Fruit fly (Drosophila melanogaster) whole organism, embryonic: ENCODE results near the gene JMJD5.

Experiments
- Ada2b ChIP-seq: fragments of 200-800 bp; sonication (Bioruptor generic); IDR thresholded peaks from 2 replicates; pipeline ENCODE4 v1.3.6; 2022; ENCODE audit warnings: missing biosample characterization, missing genetic modification characterization
- B-H1 ChIP-seq: fragments of 200-800 bp; sonication (Bioruptor generic); IDR thresholded peaks from 3 replicates; pipeline ENCODE4 v1.3.6; 2022; ENCODE audit warnings: missing biosample characterization, missing genetic modification characterization
- B-H2 ChIP-seq: fragments of 200-800 bp; sonication (Bioruptor generic); optimal IDR thresholded peaks from 2 replicates; lab custom pipeline; 2018; ENCODE audit warnings: missing biosample characterization, mild to moderate bottlenecking, missing genetic modification characterization
- CG10543 ChIP-seq: fragments of 200-800 bp; sonication (Bioruptor generic); optimal IDR thresholded peaks from 3 replicates; lab custom pipeline; 2017; ENCODE audit warnings: missing biosample characterization, mild to moderate bottlenecking, missing genetic modification characterization, moderate library complexity
- CG12769 ChIP-seq: fragments of 200-800 bp; sonication (Bioruptor generic); optimal IDR thresholded peaks from 2 replicates; lab custom pipeline; 2019; ENCODE audit warnings: missing biosample characterization, mild to moderate bottlenecking, missing genetic modification characterization, moderate library complexity
- CG13287 ChIP-seq: fragments of 200-800 bp; sonication (Bioruptor generic); IDR thresholded peaks from 2 replicates; pipeline ENCODE4 v1.3.6; 2022; ENCODE audit warnings: missing biosample characterization, missing genetic modification characterization; ENCODE audit not compliant: partially characterized antibody
- CG14014 ChIP-seq: fragments of 200-800 bp; sonication (Bioruptor generic); IDR thresholded peaks from 2 replicates; pipeline ENCODE4 v1.3.6; 2022; ENCODE audit warnings: missing biosample characterization, missing genetic modification characterization
- CG14965 ChIP-seq: fragments of 200-800 bp; sonication (Bioruptor generic); optimal IDR thresholded peaks from 2 replicates; lab custom pipeline; 2016; ENCODE audit warnings: missing biosample characterization, missing genetic modification characterization, borderline replicate concordance
- CG15514 ChIP-seq: fragments of 200-800 bp; sonication (Bioruptor generic); optimal IDR thresholded peaks from 3 replicates; lab custom pipeline; 2017; ENCODE audit warnings: missing biosample characterization, missing genetic modification characterization, mild to moderate bottlenecking, moderate library complexity, missing genetic modification reagents
- CG17328 ChIP-seq: fragments of 200-800 bp; sonication (Bioruptor generic); IDR thresholded peaks from 2 replicates; pipeline ENCODE4 v1.3.6; 2022; ENCODE audit warnings: missing biosample characterization, missing genetic modification characterization
- CG18262 ChIP-seq: fragments of 200-800 bp; optimal IDR thresholded peaks from 3 replicates; lab custom pipeline; 2019; ENCODE audit warnings: missing biosample characterization, mild to moderate bottlenecking, missing genetic modification characterization, moderate library complexity
- CG18619 ChIP-seq: fragments of 200-800 bp; sonication (Bioruptor generic); optimal IDR thresholded peaks from 3 replicates; lab custom pipeline; 2017; ENCODE audit warnings: missing biosample characterization, mild to moderate bottlenecking, missing genetic modification characterization
- CG18764 ChIP-seq: fragments of 200-800 bp; sonication (Bioruptor generic); optimal IDR thresholded peaks from 3 replicates; lab custom pipeline; 2016; ENCODE audit warnings: missing biosample characterization, missing genetic modification characterization
- CG3838 ChIP-seq: fragments of 200-800 bp; sonication (Bioruptor generic); optimal IDR thresholded peaks from 3 replicates; lab custom pipeline; 2016; ENCODE audit warnings: missing biosample characterization, missing genetic modification characterization
- CG4328 ChIP-seq: fragments of 200-800 bp; sonication (Bioruptor generic); optimal IDR thresholded peaks from 3 replicates; lab custom pipeline; 2017; ENCODE audit warnings: missing biosample characterization, missing genetic modification reagents, missing genetic modification characterization
- CG6175 ChIP-seq: fragments of 200-800 bp; sonication (Bioruptor generic); IDR thresholded peaks from 3 replicates; pipeline ENCODE4 v1.3.6; 2022; ENCODE audit warnings: missing biosample characterization, missing genetic modification characterization
- CG6791 ChIP-seq: fragments of 200-800 bp; sonication (Bioruptor generic); IDR thresholded peaks from 3 replicates; pipeline ENCODE4 v1.3.6; 2022; ENCODE audit warnings: missing biosample characterization, missing genetic modification characterization; ENCODE audit not compliant: partially characterized antibody
- CG8765 ChIP-seq: fragments of 200-800 bp; sonication (Bioruptor generic); IDR thresholded peaks from 2 replicates; pipeline ENCODE4 v1.3.6; 2022; ENCODE audit warnings: missing biosample characterization, missing genetic modification characterization
- CG8944 ChIP-seq: fragments of 200-800 bp; sonication (Bioruptor generic); optimal IDR thresholded peaks from 3 replicates; lab custom pipeline; 2016; ENCODE audit warnings: missing biosample characterization, missing genetic modification characterization
- CG9437 ChIP-seq: fragments of 200-800 bp; sonication (Bioruptor generic); optimal IDR thresholded peaks from 2 replicates; lab custom pipeline; 2018; ENCODE audit warnings: missing biosample characterization, mild to moderate bottlenecking, missing genetic modification characterization
- CG9609 ChIP-seq: fragments of 200-800 bp; sonication (Bioruptor generic); optimal IDR thresholded peaks from 3 replicates; lab custom pipeline; 2016; ENCODE audit warnings: missing biosample characterization, missing genetic modification characterization
- CG9932 ChIP-seq: fragments of 200-800 bp; sonication (Bioruptor generic); IDR thresholded peaks from 2 replicates; pipeline ENCODE4 v1.3.6; 2022; ENCODE audit warnings: missing biosample characterization, missing genetic modification characterization
- CTCF ChIP-seq: fragments of 200-800 bp; sonication (Bioruptor generic); optimal IDR thresholded peaks from 2 replicates; lab custom pipeline; 2017; ENCODE audit warnings: missing biosample characterization, mild to moderate bottlenecking, missing genetic modification characterization, moderate library complexity
- Dbx ChIP-seq: fragments of 200-800 bp; sonication (Bioruptor generic); IDR thresholded peaks from 3 replicates; pipeline ENCODE4 v1.3.6; 2022; ENCODE audit warnings: missing biosample characterization, missing genetic modification characterization
- Drgx ChIP-seq: fragments of 200-800 bp; sonication (Bioruptor generic); IDR thresholded peaks from 2 replicates; pipeline ENCODE4 v1.3.6; 2022; ENCODE audit warnings: missing biosample characterization, missing genetic modification characterization
- Elba2 ChIP-seq: fragments of 200-800 bp; sonication (Bioruptor generic); optimal IDR thresholded peaks from 3 replicates; lab custom pipeline; 2016; ENCODE audit warnings: missing biosample characterization, missing genetic modification characterization
- GATAe ChIP-seq: fragments of 200-800 bp; sonication (Bioruptor generic); conservative IDR thresholded peaks from 2 replicates; pipeline ENCODE4 v1.3.6; 2022; ENCODE audit warnings: missing biosample characterization, missing genetic modification characterization
- H2.0 ChIP-seq: fragments of 200-800 bp; sonication (Bioruptor generic); IDR thresholded peaks from 2 replicates; pipeline ENCODE4 v1.3.6; 2022; ENCODE audit warnings: missing biosample characterization, missing genetic modification characterization
- HmgD ChIP-seq: fragments of 200-800 bp; sonication (Bioruptor generic); optimal IDR thresholded peaks from 3 replicates; lab custom pipeline; 2016; ENCODE audit warnings: missing biosample characterization, missing genetic modification characterization
- Hsf ChIP-seq: fragments of 200-800 bp; sonication (Bioruptor generic); optimal IDR thresholded peaks from 3 replicates; lab custom pipeline; 2016; ENCODE audit warnings: missing biosample characterization, missing genetic modification characterization
- Rfx ChIP-seq: fragments of 200-800 bp; sonication (Bioruptor generic); IDR thresholded peaks from 2 replicates; pipeline ENCODE4 v1.3.6; 2022; ENCODE audit warnings: missing biosample characterization, missing genetic modification characterization
- Sin3A ChIP-seq: fragments of >200 bp; optimal IDR thresholded peaks from 2 replicates; lab custom pipeline; 2018
- Xrp1 ChIP-seq: fragments of 200-800 bp; sonication (Bioruptor generic); IDR thresholded peaks from 2 replicates; pipeline ENCODE4 v1.3.6; 2022; ENCODE audit warnings: missing biosample characterization, missing genetic modification characterization
- bbx ChIP-seq: fragments of 200-800 bp; sonication (Bioruptor generic); IDR thresholded peaks from 2 replicates; pipeline ENCODE4 v1.3.6; 2022; ENCODE audit warnings: missing biosample characterization, missing genetic modification characterization; ENCODE audit not compliant: partially characterized antibody
- btn ChIP-seq: fragments of 200-800 bp; sonication (Bioruptor generic); optimal IDR thresholded peaks from 2 replicates; lab custom pipeline; 2016; ENCODE audit warnings: missing biosample characterization, missing genetic modification characterization
- cwo ChIP-seq: fragments of 200-800 bp; sonication (Bioruptor generic); optimal IDR thresholded peaks from 3 replicates; lab custom pipeline; 2017; ENCODE audit warnings: missing biosample characterization, missing genetic modification characterization, mild to moderate bottlenecking, moderate library complexity, missing genetic modification reagents
- dati ChIP-seq: fragments of 200-800 bp; sonication (Bioruptor generic); IDR thresholded peaks from 2 replicates; pipeline ENCODE4 v1.3.6; 2022; ENCODE audit warnings: missing biosample characterization, missing genetic modification characterization
- exex ChIP-seq: fragments of 200-800 bp; sonication (Bioruptor generic); optimal IDR thresholded peaks from 4 replicates; lab custom pipeline; 2018; ENCODE audit warnings: missing biosample characterization, mild to moderate bottlenecking, missing genetic modification characterization, moderate library complexity
- gcm2 ChIP-seq: fragments of 200-800 bp; sonication (Bioruptor generic); optimal IDR thresholded peaks from 2 replicates; lab custom pipeline; 2016; ENCODE audit warnings: missing biosample characterization, missing genetic modification characterization
- gt ChIP-seq: fragments of 200-800 bp; sonication (Bioruptor generic); IDR thresholded peaks from 2 replicates; pipeline ENCODE4 v1.3.6; 2022; ENCODE audit warnings: missing biosample characterization, missing genetic modification characterization
- hbn ChIP-seq: fragments of 200-800 bp; sonication (Bioruptor generic); IDR thresholded peaks from 2 replicates; pipeline ENCODE4 v1.3.6; 2022; ENCODE audit warnings: missing biosample characterization, missing genetic modification characterization; ENCODE audit not compliant: partially characterized antibody
- jumu ChIP-seq: fragments of 200-800 bp; sonication (Bioruptor generic); optimal IDR thresholded peaks from 3 replicates; lab custom pipeline; 2016; ENCODE audit warnings: missing biosample characterization, missing genetic modification characterization
- nerfin-2 ChIP-seq: fragments of 200-800 bp; sonication (Bioruptor generic); IDR thresholded peaks from 2 replicates; pipeline ENCODE4 v1.3.6; 2022; ENCODE audit warnings: missing biosample characterization, missing genetic modification characterization; ENCODE audit not compliant: partially characterized antibody
- peb ChIP-seq: fragments of 200-800 bp; sonication (Bioruptor generic); IDR thresholded peaks from 2 replicates; pipeline ENCODE4 v1.3.6; 2022; ENCODE audit warnings: missing biosample characterization, missing genetic modification characterization
- prd ChIP-seq, 3 experiments: fragments of >200 bp in 2 of 3; fragments of 200-800 bp in 1 of 3; sonication (Bioruptor generic) in 1 of 3; optimal IDR thresholded peaks in 2 of 3; IDR thresholded peaks in 1 of 3; 2 replicates in 2 of 3; 3 replicates in 1 of 3; pipeline versions ENCODE4 v1.3.6 to Lab custom; 2017 to 2022; ENCODE audit warnings: missing biosample characterization in 1 of 3, missing genetic modification characterization in 1 of 3
- psq ChIP-seq: fragments of 200-800 bp; sonication (Bioruptor generic); optimal IDR thresholded peaks from 2 replicates; lab custom pipeline; 2017; ENCODE audit warnings: missing biosample characterization, missing genetic modification characterization
- pum ChIP-seq: fragments of 200-800 bp; sonication (Bioruptor generic); optimal IDR thresholded peaks from 2 replicates; lab custom pipeline; 2016; ENCODE audit warnings: missing biosample characterization, missing genetic modification characterization
- row ChIP-seq: fragments of 200-800 bp; sonication (Bioruptor generic); IDR thresholded peaks from 3 replicates; pipeline ENCODE4 v1.3.6; 2022; ENCODE audit warnings: missing biosample characterization, missing genetic modification characterization
- sens-2 ChIP-seq: fragments of 200-800 bp; sonication (Bioruptor generic); IDR thresholded peaks from 2 replicates; pipeline ENCODE4 v1.3.6; 2022; ENCODE audit warnings: missing biosample characterization, missing genetic modification characterization
- sob ChIP-seq: fragments of 200-800 bp; sonication (Bioruptor generic); IDR thresholded peaks from 2 replicates; pipeline ENCODE4 v1.3.6; 2022; ENCODE audit warnings: missing biosample characterization, missing genetic modification characterization

The JMJD5 gene

dm6 chr3L:815234-816200, 25.6 kb downstream of the JMJD5 start (continued):
- peak; percentile 55; the same call in 1 of the 2 replicates for TF ChIP-seq CG9932
- no peak for TF ChIP-seq HmgD (GFP tag; lab: Kevin White, UChicago)
- TF ChIP-seq cwo (GFP tag; lab: Kevin White, UChicago), result no peak
- TF ChIP-seq B-H1, result no peak
- TF ChIP-seq Hsf (GFP tag; lab: Kevin White, UChicago), result no peak
- TF ChIP-seq CG12769 (tag; lab: Kevin White, UChicago), result peak; percentile 64
- no peak for TF ChIP-seq CG9609 (GFP tag; lab: Kevin White, UChicago)
- peak; percentile 15 for TF ChIP-seq CG4328
- no peak for TF ChIP-seq CG15514 (GFP tag; lab: Kevin White, UChicago)
- TF ChIP-seq CG6791 (GFP tag; lab: Robert Waterston, UW), result no peak
- TF ChIP-seq CG9437, result no peak
- no peak for TF ChIP-seq dati
- TF ChIP-seq btn (GFP tag; lab: Kevin White, UChicago), result no peak
- no peak for TF ChIP-seq peb (GFP tag; lab: Robert Waterston, UW)
- TF ChIP-seq Drgx (GFP tag; lab: Robert Waterston, UW), result no peak
- TF ChIP-seq Dbx, result no peak
- no peak for TF ChIP-seq CG14965 (GFP tag; lab: Kevin White, UChicago)
- no peak for TF ChIP-seq CG8944
- no peak for TF ChIP-seq Sin3A (lab: Kevin White, UChicago)
- no peak for TF ChIP-seq hbn (GFP tag; lab: Robert Waterston, UW)
- TF ChIP-seq CG6175 (GFP tag; lab: Robert Waterston, UW), result no peak
- TF ChIP-seq sob (GFP tag; lab: Robert Waterston, UW), result peak; percentile 14; the same call in 1 of the 2 replicates
- TF ChIP-seq psq (GFP tag; lab: Kevin White, UChicago), result no peak
- TF ChIP-seq GATAe, result no peak
- TF ChIP-seq pum (GFP tag; lab: Kevin White, UChicago), result no peak
- TF ChIP-seq Rfx (GFP tag; lab: Robert Waterston, UW), result peak; percentile 47
- TF ChIP-seq bbx (GFP tag; lab: Robert Waterston, UW), result no peak
- no peak for TF ChIP-seq gcm2 (GFP tag; lab: Kevin White, UChicago)
- TF ChIP-seq prd (optimal IDR thresholded peaks at IDR 0.05; lab: Kevin White, UChicago), result no peak
- peak; percentile 64; the same call in 2 of the 3 replicates for TF ChIP-seq prd (GFP tag; IDR thresholded peaks at IDR 0.05; lab: Robert Waterston, UW)
- no peak for TF ChIP-seq exex (tag; lab: Kevin White, UChicago)
- 0 out of 2 replicates have a peak, but pooled peaks have one; percentile 17 for TF ChIP-seq sens-2 (GFP tag; lab: Robert Waterston, UW)
- no peak for TF ChIP-seq CG3838 (GFP tag; lab: Kevin White, UChicago)
- peak; percentile 51; the same call in 1 of the 2 replicates for TF ChIP-seq Xrp1
- no peak for TF ChIP-seq CTCF (GFP tag; lab: Kevin White, UChicago)
- TF ChIP-seq jumu, result no peak
- peak; percentile 44 for TF ChIP-seq CG18262
- TF ChIP-seq B-H2 (GFP tag; lab: Kevin White, UChicago), result no peak
- TF ChIP-seq CG8765 (GFP tag; lab: Robert Waterston, UW), result no peak
- peak; percentile 74 for TF ChIP-seq row
- TF ChIP-seq Ada2b (GFP tag; lab: Robert Waterston, UW), result no peak; the same call in 1 of the 2 replicates
- no peak for TF ChIP-seq nerfin-2
- TF ChIP-seq H2.0 (GFP tag; lab: Robert Waterston, UW), result peak; percentile 55
- TF ChIP-seq CG18764, result no peak
- TF ChIP-seq CG17328 (GFP tag; lab: Robert Waterston, UW), result peak; percentile 57
- peak; percentile 7 for TF ChIP-seq CG10543 (GFP tag; lab: Kevin White, UChicago)
- TF ChIP-seq CG13287 (GFP tag; lab: Robert Waterston, UW), result no peak
- TF ChIP-seq CG14014, result no peak
- TF ChIP-seq gt (GFP tag; lab: Robert Waterston, UW), result no peak
- no peak for TF ChIP-seq Elba2 (GFP tag; lab: Kevin White, UChicago)
- no peak for TF ChIP-seq CG18619
